Fruit fly (Drosophila melanogaster): Measurements from ENCODE around the gene CG5515.

- TF ChIP-seq Ets98B (GFP tag; IDR thresholded peaks at IDR 0.05) (no peak), EcR (GFP tag; optimal IDR thresholded peaks at IDR 0.05) (no peak), CG9948 (tag; optimal IDR thresholded peaks at IDR 0.05) (no peak), CG32121 (GFP tag; IDR thresholded peaks at IDR 0.05) (no peak), CG14655 (GFP tag; optimal IDR thresholded peaks at IDR 0.05) (no peak), CG13204 (GFP tag; optimal IDR thresholded peaks at IDR 0.05) (no peak)
Observed at dm6 chr3R:24172379-24172778, 16.3 kb downstream of the CG5515 start, which contains the start of gene CG13606.
